Worm (Caenorhabditis elegans) whole organism, L1 larva: ENCODE results near the gene hex-2.

Experiments
- lin-13 ChIP-seq: fragments of 150-350 bp; optimal IDR thresholded peaks from 2 replicates; lab custom pipeline; 2014; ENCODE audit warnings: missing biosample characterization, missing genetic modification reagents, missing genetic modification characterization
- skn-1 ChIP-seq: fragments of 150-350 bp; optimal IDR thresholded peaks from 2 replicates; lab custom pipeline; 2014; ENCODE audit warnings: missing biosample characterization, missing genetic modification characterization

DNA sequence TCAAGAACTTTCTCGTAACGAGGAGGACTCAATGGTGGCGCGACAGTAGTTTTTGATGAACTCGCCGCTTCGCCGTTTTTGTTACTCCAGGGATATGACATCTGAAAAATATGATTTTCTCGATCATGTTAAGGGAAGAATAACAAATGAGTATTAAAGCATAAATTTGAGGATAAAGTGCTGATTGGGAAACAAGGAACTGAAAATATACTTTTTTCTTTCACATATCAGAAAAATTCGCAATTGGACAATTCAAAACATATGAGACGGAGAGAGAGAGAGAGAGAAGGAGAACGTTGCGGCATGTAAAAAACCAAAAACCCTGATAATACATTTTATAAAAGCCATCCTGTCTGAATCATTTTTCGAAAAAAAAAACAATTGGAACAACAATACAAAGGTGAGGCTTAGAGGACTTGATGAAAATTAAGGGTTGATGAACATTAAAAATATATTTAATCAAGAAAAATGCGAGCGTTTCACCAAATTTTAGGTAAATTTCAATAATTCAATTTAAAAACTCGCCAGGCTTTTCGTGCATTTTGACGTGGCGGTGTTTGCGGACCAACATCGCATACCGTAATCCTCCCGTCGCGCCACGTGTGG, 6.5 kb downstream of the hex-2 start, which contains the start of the genes mut-14 and C14C11.2:
- TF ChIP-seq lin-13 (GFP tag; lab: Kevin White, UChicago) (no peak), skn-1 (tag; lab: Kevin White, UChicago) (no peak)
